Worm (Caenorhabditis elegans) whole organism, L2 larva: ENCODE measurements around the gene F08F8.11.

Experiments
- ZK546.5 ChIP-seq: sonication (generic microtip); optimal IDR thresholded peaks from 2 replicates; lab custom pipeline; 2017; ENCODE audit warnings: missing biosample characterization, missing genetic modification characterization
- ama-1 ChIP-seq: fragments of 150-350 bp; optimal IDR thresholded peaks from 2 replicates; lab custom pipeline; 2018; ENCODE audit warnings: inconsistent platforms
- ceh-16 ChIP-seq: fragments of 150-350 bp; optimal IDR thresholded peaks from 2 replicates; lab custom pipeline; 2014; ENCODE audit warnings: missing biosample characterization, missing genetic modification characterization
- ceh-82 ChIP-seq: fragments of 150-350 bp; optimal IDR thresholded peaks from 2 replicates; lab custom pipeline; 2014; ENCODE audit warnings: missing biosample characterization, missing genetic modification characterization
- egl-27 ChIP-seq: sonication (generic microtip); optimal IDR thresholded peaks from 3 replicates; lab custom pipeline; 2017; ENCODE audit warnings: missing biosample characterization, missing genetic modification reagents, missing genetic modification characterization
- elt-1 ChIP-seq: fragments of 150-350 bp; optimal IDR thresholded peaks from 2 replicates; lab custom pipeline; 2014; ENCODE audit warnings: missing biosample characterization, missing genetic modification characterization
- lin-11 ChIP-seq: fragments of 150-350 bp; sonication (generic microtip); optimal IDR thresholded peaks from 2 replicates; lab custom pipeline; 2014; ENCODE audit warnings: missing biosample characterization, missing genetic modification characterization, inconsistent platforms, mixed read lengths
- lin-13 ChIP-seq: fragments of 150-350 bp; optimal IDR thresholded peaks from 2 replicates; lab custom pipeline; 2014; ENCODE audit warnings: missing biosample characterization, missing genetic modification reagents, missing genetic modification characterization
- lin-39 ChIP-seq: fragments of 150-350 bp; optimal IDR thresholded peaks from 2 replicates; lab custom pipeline; 2014; ENCODE audit warnings: missing biosample characterization, missing genetic modification reagents, missing genetic modification characterization
- nhr-25 ChIP-seq: fragments of 150-350 bp; sonication (generic microtip); optimal IDR thresholded peaks from 3 replicates; lab custom pipeline; 2014; ENCODE audit warnings: missing biosample characterization, missing genetic modification characterization
- peb-1 ChIP-seq: fragments of 150-350 bp; optimal IDR thresholded peaks from 2 replicates; lab custom pipeline; 2014; ENCODE audit warnings: missing biosample characterization, missing genetic modification characterization
- skn-1 ChIP-seq: sonication (generic microtip); optimal IDR thresholded peaks from 2 replicates; lab custom pipeline; 2017; ENCODE audit warnings: missing biosample characterization, missing genetic modification characterization
- unc-55 ChIP-seq: fragments of 150-350 bp; sonication (generic microtip); optimal IDR thresholded peaks from 3 replicates; lab custom pipeline; 2014; ENCODE audit warnings: missing biosample characterization, missing genetic modification reagents, missing genetic modification characterization
- ztf-11 ChIP-seq: sonication (generic microtip); optimal IDR thresholded peaks from 2 replicates; lab custom pipeline; 2017; ENCODE audit warnings: missing biosample characterization, missing genetic modification characterization

ce11 chrIII:7359037-7359548 is 6.6 kb upstream of the F08F8.11 start, which contains the start of the genes eco-1 and hmgr-1:
- TF ChIP-seq ZK546.5 (tag; lab: Kevin White, UChicago) = no peak
- no peak for TF ChIP-seq lin-13
- no peak for TF ChIP-seq ceh-82 (tag; lab: Kevin White, UChicago)
- no peak for TF ChIP-seq elt-1 (tag; lab: Kevin White, UChicago)
- TF ChIP-seq egl-27 (tag; lab: Kevin White, UChicago) = no peak
- no peak for TF ChIP-seq skn-1 (tag; lab: Kevin White, UChicago)
- no peak for TF ChIP-seq lin-39 (tag; lab: Kevin White, UChicago)
- TF ChIP-seq ztf-11 (tag; lab: Kevin White, UChicago) = no peak
- TF ChIP-seq ama-1 (lab: Kevin White, UChicago) = no peak
- TF ChIP-seq ceh-16 (tag; lab: Kevin White, UChicago) = no peak
- TF ChIP-seq nhr-25 = no peak
- peak; percentile 60 for TF ChIP-seq unc-55 (GFP tag; lab: Kevin White, UChicago)
- TF ChIP-seq peb-1 (tag; lab: Kevin White, UChicago) = no peak
- no peak for TF ChIP-seq lin-11
